Fruit fly (Drosophila melanogaster): Measurements from ENCODE around the gene pigs.

Gene pigs

dm6 chrX:6641602-6642001 is 41.7 kb downstream of the pigs start (continued):
- peak; percentile 16 for TF ChIP-seq Hr39 (GFP tag; optimal IDR thresholded peaks at IDR 0.05)
- TF ChIP-seq Smox (GFP tag; optimal IDR thresholded peaks at IDR 0.05) = no peak
- no peak for TF ChIP-seq net (GFP tag; optimal IDR thresholded peaks at IDR 0.05)
- no peak for TF ChIP-seq Sox102F (GFP tag; optimal IDR thresholded peaks at IDR 0.05)
- no peak for TF ChIP-seq ss (GFP tag; optimal IDR thresholded peaks at IDR 0.05)
- no peak for TF ChIP-seq CG11762 (GFP tag; optimal IDR thresholded peaks at IDR 0.05; ENCODE audit: insufficient read depth)
- no peak for TF ChIP-seq vri (GFP tag; optimal IDR thresholded peaks at IDR 0.05)
- TF ChIP-seq achi (GFP tag; optimal IDR thresholded peaks at IDR 0.05) = peak; percentile 36
- TF ChIP-seq Ets21C (GFP tag; optimal IDR thresholded peaks at IDR 0.05) = no peak
- peak; percentile 79 for TF ChIP-seq CG6163 (GFP tag; IDR thresholded peaks at IDR 0.05)
- peak; percentile 19 for TF ChIP-seq CG10631 (GFP tag; optimal IDR thresholded peaks at IDR 0.05)
- TF ChIP-seq spab (GFP tag; optimal IDR thresholded peaks at IDR 0.05) = no peak
- peak; percentile 11 for TF ChIP-seq CG3032 (tag; optimal IDR thresholded peaks at IDR 0.05)
- TF ChIP-seq pdm3 (GFP tag; optimal IDR thresholded peaks at IDR 0.05) = peak; percentile 48
- TF ChIP-seq esn (GFP tag; optimal IDR thresholded peaks at IDR 0.05) = peak; percentile 18
- peak in 1 of 2 experiments; percentile 29 for TF ChIP-seq salr (GFP tag; optimal IDR thresholded peaks at IDR 0.05)
- peak; percentile 72 for TF ChIP-seq Hr4 (GFP tag; optimal IDR thresholded peaks at IDR 0.05)
- TF ChIP-seq acj6 (GFP tag; optimal IDR thresholded peaks at IDR 0.05) = no peak
- TF ChIP-seq lz (GFP tag; optimal IDR thresholded peaks at IDR 0.05) = peak; percentile 44
- no peak for TF ChIP-seq dsx (GFP tag; optimal IDR thresholded peaks at IDR 0.05; ENCODE audit: poor library complexity, severe bottlenecking)

dm6 chrX:6642593-6643257 is 42.9 kb downstream of the pigs start:
- peak; percentile 29 to 32 for TF ChIP-seq ss (GFP tag; optimal IDR thresholded peaks at IDR 0.05)
- no peak for TF ChIP-seq CG9139 (GFP tag; optimal IDR thresholded peaks at IDR 0.05)
- no peak for TF ChIP-seq Sox15 (GFP tag; optimal IDR thresholded peaks at IDR 0.05)
- no peak for TF ChIP-seq CG16779 (tag; optimal IDR thresholded peaks at IDR 0.05)
- peak; percentile 15 for TF ChIP-seq CG11762 (GFP tag; optimal IDR thresholded peaks at IDR 0.05; ENCODE audit: insufficient read depth)
- peak; percentile 77 for TF ChIP-seq CG8119 (GFP tag; IDR thresholded peaks at IDR 0.05)
- TF ChIP-seq vri (GFP tag; optimal IDR thresholded peaks at IDR 0.05) = peak; percentile 29
- TF ChIP-seq net (GFP tag; optimal IDR thresholded peaks at IDR 0.05) = peak; percentile 30
- peak; percentile 44 for TF ChIP-seq cyc (GFP tag; optimal IDR thresholded peaks at IDR 0.05)
- peak; percentile 36 for TF ChIP-seq dsx (GFP tag; optimal IDR thresholded peaks at IDR 0.05; ENCODE audit: poor library complexity, severe bottlenecking)
- TF ChIP-seq CG8632 (GFP tag; optimal IDR thresholded peaks at IDR 0.05) = peak; percentile 26
- peak; percentile 42; the same call in 1 of the 2 replicates for TF ChIP-seq CG11294 (GFP tag; IDR thresholded peaks at IDR 0.05)
- TF ChIP-seq Hr4 (GFP tag; optimal IDR thresholded peaks at IDR 0.05) = peak; percentile 61
- no peak for TF ChIP-seq CG4318 (GFP tag; optimal IDR thresholded peaks at IDR 0.05)
- TF ChIP-seq Met (GFP tag; optimal IDR thresholded peaks at IDR 0.05) = peak; percentile 61
- TF ChIP-seq CG10631 (GFP tag; optimal IDR thresholded peaks at IDR 0.05) = peak; percentile 61
- TF ChIP-seq Lpt (GFP tag; optimal IDR thresholded peaks at IDR 0.05) = no peak
- TF ChIP-seq Hr38 (GFP tag; optimal IDR thresholded peaks at IDR 0.05) = no peak
- TF ChIP-seq Sox14 (GFP tag; optimal IDR thresholded peaks at IDR 0.05) = peak; percentile 50
- peak; percentile 35 for TF ChIP-seq CG6808 (GFP tag; optimal IDR thresholded peaks at IDR 0.05)
- TF ChIP-seq fd59A (GFP tag; optimal IDR thresholded peaks at IDR 0.05) = peak; percentile 8
- peak; percentile 64 for TF ChIP-seq Eip75B (GFP tag; optimal IDR thresholded peaks at IDR 0.05)
- TF ChIP-seq OdsH (GFP tag; optimal IDR thresholded peaks at IDR 0.05) = peak; percentile 43
- TF ChIP-seq CG15336 (GFP tag; IDR thresholded peaks at IDR 0.05) = peak; percentile 81
- TF ChIP-seq CG6792 (GFP tag; optimal IDR thresholded peaks at IDR 0.05) = peak; percentile 55
- no peak for TF ChIP-seq dac (GFP tag; optimal IDR thresholded peaks at IDR 0.05)
- TF ChIP-seq Hr39 (GFP tag; optimal IDR thresholded peaks at IDR 0.05) = peak; percentile 59
- TF ChIP-seq CG6854 (GFP tag; optimal IDR thresholded peaks at IDR 0.05) = no peak
- TF ChIP-seq spab (GFP tag; optimal IDR thresholded peaks at IDR 0.05) = no peak
- peak; percentile 35 for TF ChIP-seq CG3032 (tag; optimal IDR thresholded peaks at IDR 0.05)
- 0 out of 2 replicates have a peak, but pooled peaks have one; percentile 39 for TF ChIP-seq Gug (GFP tag; IDR thresholded peaks at IDR 0.05)
- peak; percentile 34 for TF ChIP-seq CG6276 (GFP tag; optimal IDR thresholded peaks at IDR 0.05)
- TF ChIP-seq CG10669 (GFP tag; optimal IDR thresholded peaks at IDR 0.05) = peak; percentile 35
- TF ChIP-seq Blimp-1 (GFP tag; optimal IDR thresholded peaks at IDR 0.05) = peak; percentile 11
- peak; percentile 51 for TF ChIP-seq CG3919 (GFP tag; optimal IDR thresholded peaks at IDR 0.05)
- peak; percentile 32 for TF ChIP-seq CG31627 (GFP tag; optimal IDR thresholded peaks at IDR 0.05)
- TF ChIP-seq salr (GFP tag; optimal IDR thresholded peaks at IDR 0.05) = no peak
- TF ChIP-seq eg (GFP tag; IDR thresholded peaks at IDR 0.05) = peak; percentile 66; the same call in 1 of the 3 replicates

All from whole organism, prepupa.